Worm (Caenorhabditis elegans): ENCODE results near the gene F19C7.4.

ce11 chrIV:4579472-4579871 is 23.2 kb upstream of the F19C7.4 start:
- TF ChIP-seq ceh-30 (tag; optimal IDR thresholded peaks at IDR 0.05) = no peak
- no peak for TF ChIP-seq pha-2 (tag; optimal IDR thresholded peaks at IDR 0.05)
- no peak for TF ChIP-seq dmd-4 (tag; optimal IDR thresholded peaks at IDR 0.05; ENCODE audit: borderline replicate concordance)
- TF ChIP-seq Y22D7AL.16 (tag; optimal IDR thresholded peaks at IDR 0.05) = no peak
